Fruit fly (Drosophila melanogaster) S2 (cell line): Measurements from ENCODE around the gene Taf9.

Experiments used
- CG8478 ChIP-seq: fragments of >200 bp; optimal IDR thresholded peaks from 2 replicates; lab custom pipeline; 2018
- CTCF ChIP-seq, 2 experiments: fragments of >200 bp; optimal IDR thresholded peaks; 2 replicates each; lab custom pipeline; 2018

DNA sequence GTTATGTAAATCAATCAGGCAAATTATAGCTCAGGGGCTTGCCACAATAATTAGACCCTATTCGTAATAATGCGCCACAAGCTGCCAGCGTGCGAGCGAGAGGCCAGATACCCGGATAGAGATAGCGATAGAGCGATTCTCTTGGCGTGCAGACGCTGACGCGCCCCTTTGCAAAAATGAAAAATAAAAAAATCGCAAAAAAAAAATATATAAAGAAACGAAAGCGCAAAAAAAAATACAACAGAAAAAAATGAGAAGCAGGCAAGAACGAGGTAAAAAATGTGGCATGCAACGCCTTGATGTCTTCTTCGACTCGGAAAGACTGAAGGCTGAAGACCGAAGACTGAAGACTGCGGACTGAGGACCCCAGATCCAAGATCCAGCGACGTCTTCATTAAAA, 35.6 kb upstream of the Taf9 start:
- TF ChIP-seq CG8478 (lab: Kevin White, UChicago) (no peak), CTCF (optimal IDR thresholded peaks at IDR 0.05; lab: Kevin White, UChicago) (no peak)
